Fruit fly (Drosophila melanogaster) whole organism, embryonic: Measurements from ENCODE around the gene CG32983.

Experiments used
- Adf1 ChIP-seq: fragments of 200-800 bp; sonication (Bioruptor generic); IDR thresholded peaks from 2 replicates; pipeline ENCODE4 v1.3.6; 2022; ENCODE audit warnings: missing biosample characterization, missing genetic modification characterization
- Awh ChIP-seq: fragments of 200-800 bp; sonication (Bioruptor generic); IDR thresholded peaks from 2 replicates; pipeline ENCODE4, ENCODE4 v1.3.6; 2022; ENCODE audit warnings: missing biosample characterization, missing genetic modification characterization
- CG12236 ChIP-seq: fragments of 200-800 bp; sonication (Bioruptor generic); optimal IDR thresholded peaks from 2 replicates; lab custom pipeline; 2016; ENCODE audit warnings: missing biosample characterization, missing genetic modification characterization
- CG12769 ChIP-seq: fragments of 200-800 bp; sonication (Bioruptor generic); optimal IDR thresholded peaks from 2 replicates; lab custom pipeline; 2019; ENCODE audit warnings: missing biosample characterization, mild to moderate bottlenecking, missing genetic modification characterization, moderate library complexity
- CG13287 ChIP-seq: fragments of 200-800 bp; sonication (Bioruptor generic); IDR thresholded peaks from 2 replicates; pipeline ENCODE4 v1.3.6; 2022; ENCODE audit warnings: missing biosample characterization, missing genetic modification characterization; ENCODE audit not compliant: partially characterized antibody
- CG13894 ChIP-seq: fragments of 200-800 bp; sonication (Bioruptor generic); optimal IDR thresholded peaks from 3 replicates; lab custom pipeline; 2018; ENCODE audit warnings: missing biosample characterization, mild to moderate bottlenecking, missing genetic modification characterization, moderate library complexity
- CG16815 ChIP-seq: fragments of 200-800 bp; sonication (Bioruptor generic); optimal IDR thresholded peaks from 3 replicates; lab custom pipeline; 2017; ENCODE audit warnings: missing biosample characterization, mild to moderate bottlenecking, missing genetic modification characterization
- CG17361 ChIP-seq: fragments of 200-800 bp; sonication (Bioruptor generic); IDR thresholded peaks from 3 replicates; pipeline ENCODE4 v1.3.6; 2022; ENCODE audit warnings: missing biosample characterization, missing genetic modification characterization
- CG30431 ChIP-seq: fragments of 200-800 bp; sonication (Bioruptor generic); optimal IDR thresholded peaks from 2 replicates; lab custom pipeline; 2017; ENCODE audit warnings: missing biosample characterization, missing genetic modification characterization
- CG3995 ChIP-seq: fragments of 200-800 bp; sonication (Bioruptor generic); optimal IDR thresholded peaks from 3 replicates; lab custom pipeline; 2016; ENCODE audit warnings: missing biosample characterization, missing genetic modification characterization
- CG4360 ChIP-seq: fragments of 200-800 bp; sonication (Bioruptor generic); IDR thresholded peaks from 2 replicates; pipeline ENCODE4 v1.3.6; 2022; ENCODE audit warnings: missing biosample characterization, missing genetic modification characterization
- CG4424 ChIP-seq: fragments of 200-800 bp; sonication (Bioruptor generic); optimal IDR thresholded peaks from 3 replicates; lab custom pipeline; 2016; ENCODE audit warnings: missing biosample characterization, missing genetic modification characterization
- CG6765 ChIP-seq: fragments of 200-800 bp; sonication (Bioruptor generic); optimal IDR thresholded peaks from 3 replicates; lab custom pipeline; 2017; ENCODE audit warnings: missing biosample characterization, mild to moderate bottlenecking, missing genetic modification characterization
- CG8388 ChIP-seq: fragments of 200-800 bp; sonication (Bioruptor generic); optimal IDR thresholded peaks from 2 replicates; lab custom pipeline; 2019; ENCODE audit warnings: missing biosample characterization, mild to moderate bottlenecking, missing genetic modification characterization, moderate library complexity
- D ChIP-seq, 2 experiments: fragments of 200-800 bp in 1 of 2; fragments of >200 bp in 1 of 2; sonication (Bioruptor generic) in 1 of 2; optimal IDR thresholded peaks; 2 replicates in 1 of 2; 3 replicates in 1 of 2; lab custom pipeline; 2017; ENCODE audit warnings: mild to moderate bottlenecking in 1 of 2, missing biosample characterization in 1 of 2, missing genetic modification characterization in 1 of 2, missing genetic modification reagents in 1 of 2
- Doc3 ChIP-seq: fragments of 200-800 bp; sonication (Bioruptor generic); IDR thresholded peaks from 3 replicates; pipeline ENCODE4 v1.3.6; 2022; ENCODE audit warnings: missing biosample characterization, missing genetic modification characterization; ENCODE audit not compliant: partially characterized antibody
- Dp ChIP-seq: fragments of 200-800 bp; sonication (Bioruptor generic); optimal IDR thresholded peaks from 2 replicates; lab custom pipeline; 2018; ENCODE audit warnings: missing biosample characterization, mild to moderate bottlenecking, missing genetic modification characterization, moderate library complexity
- E2f1 ChIP-seq: fragments of 200-800 bp; sonication (Bioruptor generic); IDR thresholded peaks from 2 replicates; pipeline ENCODE4 v1.3.6; 2022; ENCODE audit warnings: missing biosample characterization, missing genetic modification characterization
- H15 ChIP-seq: fragments of 200-800 bp; sonication (Bioruptor generic); IDR thresholded peaks from 3 replicates; pipeline ENCODE4 v1.3.6; 2022; ENCODE audit warnings: missing biosample characterization, missing genetic modification characterization
- Hr39 ChIP-seq: fragments of >200 bp; optimal IDR thresholded peaks from 2 replicates; lab custom pipeline; 2017
- Med ChIP-seq: fragments of 200-800 bp; sonication (Bioruptor generic); peaks from one replicate; lab custom pipeline; 2016; ENCODE audit warnings: missing biosample characterization, missing genetic modification characterization, mild to moderate bottlenecking, inconsistent platforms, moderate library complexity
- NK7.1 ChIP-seq: fragments of 200-800 bp; sonication (Bioruptor generic); optimal IDR thresholded peaks from 3 replicates; lab custom pipeline; 2016; ENCODE audit warnings: missing biosample characterization, missing genetic modification characterization
- Optix ChIP-seq: fragments of 200-800 bp; sonication (Bioruptor generic); IDR thresholded peaks from 3 replicates; pipeline ENCODE4 v1.3.6; 2022; ENCODE audit warnings: missing biosample characterization, missing genetic modification characterization
- Stat92E ChIP-seq, 3 experiments: fragments of >200 bp in 2 of 3; fragments of 200-800 bp in 1 of 3; sonication (Bioruptor generic) in 1 of 3; optimal IDR thresholded peaks; 2 replicates each; lab custom pipeline; 2017 to 2019; ENCODE audit warnings: missing biosample characterization in 3 of 3, missing genetic modification characterization in 3 of 3, mild to moderate bottlenecking in 1 of 3, moderate library complexity in 1 of 3
- abd-A ChIP-seq: fragments of 200-800 bp; sonication (Bioruptor generic); optimal IDR thresholded peaks from 3 replicates; lab custom pipeline; 2019; ENCODE audit warnings: missing biosample characterization, mild to moderate bottlenecking, missing genetic modification characterization, moderate library complexity
- bigmax ChIP-seq: fragments of 200-800 bp; sonication (Bioruptor generic); optimal IDR thresholded peaks from 2 replicates; lab custom pipeline; 2018; ENCODE audit warnings: missing biosample characterization, mild to moderate bottlenecking, missing genetic modification characterization
- bowl ChIP-seq: fragments of 200-800 bp; sonication (Bioruptor generic); IDR thresholded peaks from 2 replicates; pipeline ENCODE4 v1.3.6; 2022; ENCODE audit warnings: missing biosample characterization, missing genetic modification characterization
- cad ChIP-seq: fragments of >200 bp; optimal IDR thresholded peaks from 2 replicates; lab custom pipeline; 2017; ENCODE audit warnings: missing biosample characterization, missing genetic modification characterization
- cas ChIP-seq: fragments of 200-800 bp; sonication (Bioruptor generic); IDR thresholded peaks from 2 replicates; pipeline ENCODE4 v1.3.6; 2022; ENCODE audit warnings: missing biosample characterization, missing genetic modification characterization
- cg ChIP-seq: fragments of 200-800 bp; sonication (Bioruptor generic); optimal IDR thresholded peaks from 3 replicates; lab custom pipeline; 2019; ENCODE audit warnings: missing biosample characterization, mild to moderate bottlenecking, missing genetic modification characterization, moderate library complexity
- chinmo ChIP-seq: fragments of 200-800 bp; sonication (Bioruptor generic); IDR thresholded peaks from 4 replicates; pipeline ENCODE4 v1.3.6; 2022; ENCODE audit warnings: missing biosample characterization, missing genetic modification characterization; ENCODE audit not compliant: partially characterized antibody
- ewg ChIP-seq: fragments of 200-800 bp; sonication (Bioruptor generic); optimal IDR thresholded peaks from 3 replicates; lab custom pipeline; 2017; ENCODE audit warnings: mild to moderate bottlenecking, missing biosample characterization, missing genetic modification reagents, missing genetic modification characterization
- exex ChIP-seq: fragments of 200-800 bp; sonication (Bioruptor generic); optimal IDR thresholded peaks from 4 replicates; lab custom pipeline; 2018; ENCODE audit warnings: missing biosample characterization, mild to moderate bottlenecking, missing genetic modification characterization, moderate library complexity
- ftz-f1 ChIP-seq: fragments of 200-800 bp; sonication (Bioruptor generic); optimal IDR thresholded peaks from 2 replicates; lab custom pipeline; 2016; ENCODE audit warnings: missing biosample characterization, missing genetic modification characterization
- fu2 ChIP-seq: fragments of 200-800 bp; sonication (Bioruptor generic); optimal IDR thresholded peaks from 2 replicates; lab custom pipeline; 2016; ENCODE audit warnings: missing biosample characterization, missing genetic modification characterization
- jing ChIP-seq: fragments of 200-800 bp; sonication (Bioruptor generic); optimal IDR thresholded peaks from 2 replicates; lab custom pipeline; 2018; ENCODE audit warnings: missing biosample characterization, mild to moderate bottlenecking, missing genetic modification characterization
- kni ChIP-seq: fragments of 200-800 bp; sonication (Bioruptor generic); optimal IDR thresholded peaks from 3 replicates; lab custom pipeline; 2017; ENCODE audit warnings: mild to moderate bottlenecking, missing biosample characterization, missing genetic modification reagents, missing genetic modification characterization
- otp ChIP-seq: fragments of 200-800 bp; sonication (Bioruptor generic); IDR thresholded peaks from 3 replicates; pipeline ENCODE4, ENCODE4 v1.3.6; 2022; ENCODE audit warnings: missing biosample characterization, missing genetic modification characterization
- p53 ChIP-seq: fragments of 200-800 bp; sonication (Bioruptor generic); optimal IDR thresholded peaks from 2 replicates; lab custom pipeline; 2016; ENCODE audit warnings: missing biosample characterization, missing genetic modification characterization
- pan ChIP-seq, 4 experiments: fragments of >200 bp in 3 of 4; fragments of 200-800 bp in 1 of 4; sonication (Bioruptor generic) in 1 of 4; optimal IDR thresholded peaks in 3 of 4; IDR thresholded peaks in 1 of 4; 2 replicates each; pipeline versions ENCODE4 v1.3.6 to Lab custom; 2017 to 2022; ENCODE audit warnings: missing biosample characterization in 2 of 4, missing genetic modification characterization in 2 of 4, mixed read lengths in 1 of 4
- pros ChIP-seq: fragments of 200-800 bp; sonication (Bioruptor generic); optimal IDR thresholded peaks from 3 replicates; lab custom pipeline; 2019; ENCODE audit warnings: missing biosample characterization, mild to moderate bottlenecking, missing genetic modification characterization, moderate library complexity
- psq ChIP-seq: fragments of 200-800 bp; sonication (Bioruptor generic); optimal IDR thresholded peaks from 2 replicates; lab custom pipeline; 2017; ENCODE audit warnings: missing biosample characterization, missing genetic modification characterization
- repo ChIP-seq: fragments of 200-800 bp; sonication (Bioruptor generic); optimal IDR thresholded peaks from 2 replicates; lab custom pipeline; 2016; ENCODE audit warnings: missing biosample characterization, missing genetic modification characterization
- sd ChIP-seq: fragments of 200-800 bp; sonication (Bioruptor generic); optimal IDR thresholded peaks from 3 replicates; lab custom pipeline; 2018; ENCODE audit warnings: missing biosample characterization, mild to moderate bottlenecking, missing genetic modification characterization, moderate library complexity
- tin ChIP-seq: fragments of 200-800 bp; sonication (Bioruptor generic); optimal IDR thresholded peaks from 3 replicates; lab custom pipeline; 2016; ENCODE audit warnings: missing biosample characterization, missing genetic modification characterization
- twi ChIP-seq: fragments of 200-800 bp; optimal IDR thresholded peaks from 2 replicates; lab custom pipeline; 2019; ENCODE audit warnings: missing biosample characterization, mild to moderate bottlenecking, missing genetic modification characterization, moderate library complexity
- vfl ChIP-seq: fragments of 200-800 bp; sonication (Bioruptor generic); optimal IDR thresholded peaks from 2 replicates; lab custom pipeline; 2016; ENCODE audit warnings: missing biosample characterization, missing genetic modification characterization
- vvl ChIP-seq: fragments of 200-800 bp; sonication (Bioruptor generic); IDR thresholded peaks from 2 replicates; pipeline ENCODE4 v1.3.6; 2022; ENCODE audit warnings: missing biosample characterization, missing genetic modification characterization

Gene CG32983

dm6 chr2L:8840717-8841116 lies 24.9 kb upstream of the CG32983 start:
- TF ChIP-seq otp (GFP tag; lab: Robert Waterston, UW) (no peak), p53 (GFP tag; lab: Kevin White, UChicago) (no peak), bigmax (GFP tag; lab: Kevin White, UChicago) (no peak), CG6765 (GFP tag; lab: Kevin White, UChicago) (no peak), Awh (peak; percentile 50; the same call in 1 of the 2 replicates), Adf1 (GFP tag; lab: Robert Waterston, UW) (no peak), CG12769 (peak; percentile 0), CG13894 (tag; lab: Kevin White, UChicago) (peak; percentile 30), ftz-f1 (GFP tag; lab: Kevin White, UChicago) (no peak), exex (tag; lab: Kevin White, UChicago) (no peak), CG8388 (GFP tag; lab: Kevin White, UChicago) (no peak), abd-A (peak; percentile 95), CG3995 (GFP tag; lab: Kevin White, UChicago) (no peak), NK7.1 (GFP tag; lab: Kevin White, UChicago) (no peak), cg (GFP tag; lab: Kevin White, UChicago) (no peak), chinmo (GFP tag; lab: Robert Waterston, UW) (peak; percentile 89; the same call in 3 of the 4 replicates), Med (GFP tag; lab: Kevin White, UChicago) (peak; percentile 22), ewg (GFP tag; lab: Kevin White, UChicago) (no peak), Optix (GFP tag; lab: Robert Waterston, UW) (no peak), sd (tag; lab: Kevin White, UChicago) (peak; percentile 67), vvl (GFP tag; lab: Robert Waterston, UW) (peak; percentile 90)

dm6 chr2L:8841490-8842261 lies 24.0 kb upstream of the CG32983 start:
- TF ChIP-seq jing (GFP tag; lab: Kevin White, UChicago) (peak; percentile 17), CG12236 (GFP tag; lab: Kevin White, UChicago) (no peak), D (optimal IDR thresholded peaks at IDR 0.05; lab: Kevin White, UChicago) (peak; percentile 88), D (GFP tag; optimal IDR thresholded peaks at IDR 0.05; lab: Kevin White, UChicago) (no peak), Dp (GFP tag; lab: Kevin White, UChicago) (no peak), bowl (no peak), twi (tag; lab: Kevin White, UChicago) (peak; percentile 50), tin (GFP tag; lab: Kevin White, UChicago) (no peak), cas (GFP tag; lab: Robert Waterston, UW) (no peak), vfl (GFP tag; lab: Kevin White, UChicago) (peak; percentile 11), CG17361 (GFP tag; lab: Robert Waterston, UW) (no peak), fu2 (GFP tag; lab: Kevin White, UChicago) (no peak), repo (GFP tag; lab: Kevin White, UChicago) (no peak), CG30431 (GFP tag; lab: Kevin White, UChicago) (no peak), psq (GFP tag; lab: Kevin White, UChicago) (no peak), cad (GFP tag; lab: Kevin White, UChicago) (peak; percentile 77), Stat92E (GFP tag; optimal IDR thresholded peaks at IDR 0.05; lab: Kevin White, UChicago) (peak in 1 of 3 experiments; percentile 41), CG4424 (GFP tag; lab: Kevin White, UChicago) (peak; percentile 4), Hr39 (lab: Kevin White, UChicago) (no peak), Doc3 (no peak), kni (GFP tag; lab: Kevin White, UChicago) (peak; percentile 62), E2f1 (GFP tag; lab: Robert Waterston, UW) (no peak), pan (optimal IDR thresholded peaks at IDR 0.05; lab: Kevin White, UChicago) (no peak), pan (GFP tag; optimal IDR thresholded peaks at IDR 0.05 in 1 of 2, IDR thresholded peaks at IDR 0.05 in 1 of 2) (peak in 1 of 2 experiments; percentile 12), CG4360 (GFP tag; lab: Robert Waterston, UW) (peak; percentile 91), CG13287 (GFP tag; lab: Robert Waterston, UW) (no peak), pros (GFP tag; lab: Kevin White, UChicago) (peak; percentile 44), CG16815 (GFP tag; lab: Kevin White, UChicago) (no peak), H15 (GFP tag; lab: Robert Waterston, UW) (no peak)
